Fruit fly (Drosophila melanogaster): ENCODE results near the gene CG43312.

dm6 chr3L:22458271-22458670 is 43.1 kb upstream of the CG43312 start:
- no peak for TF ChIP-seq fd96Ca (GFP tag; IDR thresholded peaks at IDR 0.05)
- no peak for TF ChIP-seq D1 (tag; optimal IDR thresholded peaks at IDR 0.05)

Data from whole organism, pupa.